Fruit fly (Drosophila melanogaster) whole organism, embryonic: ENCODE results near the gene CG14277.

Experiments
- Abd-B ChIP-seq: fragments of 200-800 bp; sonication (Bioruptor generic); optimal IDR thresholded peaks from 2 replicates; lab custom pipeline; 2018; ENCODE audit warnings: missing biosample characterization, mild to moderate bottlenecking, missing genetic modification characterization, moderate library complexity
- CG10321 ChIP-seq: fragments of 200-800 bp; sonication (Bioruptor generic); IDR thresholded peaks from 2 replicates; pipeline ENCODE4 v1.3.6; 2022; ENCODE audit warnings: missing biosample characterization, missing genetic modification characterization
- CG12071 ChIP-seq: fragments of 200-800 bp; sonication (Bioruptor generic); optimal IDR thresholded peaks from 3 replicates; lab custom pipeline; 2018; ENCODE audit warnings: missing biosample characterization, mild to moderate bottlenecking, missing genetic modification characterization
- CG12299 ChIP-seq: fragments of 200-800 bp; sonication (Bioruptor generic); optimal IDR thresholded peaks from 2 replicates; lab custom pipeline; 2018; ENCODE audit warnings: missing biosample characterization, mild to moderate bottlenecking, missing genetic modification characterization
- CG13123 ChIP-seq: fragments of 200-800 bp; sonication (Bioruptor generic); optimal IDR thresholded peaks from 2 replicates; lab custom pipeline; 2016; ENCODE audit warnings: missing biosample characterization, missing genetic modification characterization
- CG15514 ChIP-seq: fragments of 200-800 bp; sonication (Bioruptor generic); optimal IDR thresholded peaks from 3 replicates; lab custom pipeline; 2017; ENCODE audit warnings: missing biosample characterization, missing genetic modification characterization, mild to moderate bottlenecking, moderate library complexity, missing genetic modification reagents
- CG18011 ChIP-seq: fragments of 200-800 bp; sonication (Bioruptor generic); optimal IDR thresholded peaks from 2 replicates; lab custom pipeline; 2017; ENCODE audit warnings: missing biosample characterization, missing genetic modification characterization, mild to moderate bottlenecking, moderate library complexity, missing genotype
- CG18764 ChIP-seq: fragments of 200-800 bp; sonication (Bioruptor generic); optimal IDR thresholded peaks from 3 replicates; lab custom pipeline; 2016; ENCODE audit warnings: missing biosample characterization, missing genetic modification characterization
- CG2199 ChIP-seq: fragments of 200-800 bp; sonication (Bioruptor generic); IDR thresholded peaks from 3 replicates; pipeline ENCODE4 v1.3.6; 2022; ENCODE audit warnings: missing biosample characterization, missing genetic modification characterization
- CG43689 ChIP-seq: fragments of 200-800 bp; sonication (Bioruptor generic); IDR thresholded peaks from 2 replicates; pipeline ENCODE4 v1.3.6; 2022; ENCODE audit warnings: missing biosample characterization, missing genetic modification characterization
- CG6254 ChIP-seq: fragments of 200-800 bp; sonication (Bioruptor generic); optimal IDR thresholded peaks from 3 replicates; lab custom pipeline; 2017; ENCODE audit warnings: mild to moderate bottlenecking, missing biosample characterization, missing genetic modification reagents, missing genetic modification characterization
- CG7372 ChIP-seq: fragments of 200-800 bp; sonication (Bioruptor generic); IDR thresholded peaks from 2 replicates; pipeline ENCODE4 v1.3.6; 2022; ENCODE audit warnings: missing biosample characterization, missing genetic modification characterization
- CG7745 ChIP-seq: fragments of 200-800 bp; sonication (Bioruptor generic); optimal IDR thresholded peaks from 2 replicates; lab custom pipeline; 2018; ENCODE audit warnings: missing biosample characterization, mild to moderate bottlenecking, missing genetic modification characterization, moderate library complexity
- CG8089 ChIP-seq: fragments of 200-800 bp; sonication (Bioruptor generic); optimal IDR thresholded peaks from 3 replicates; lab custom pipeline; 2016; ENCODE audit warnings: missing biosample characterization, missing genetic modification characterization
- CG8765 ChIP-seq: fragments of 200-800 bp; sonication (Bioruptor generic); IDR thresholded peaks from 2 replicates; pipeline ENCODE4 v1.3.6; 2022; ENCODE audit warnings: missing biosample characterization, missing genetic modification characterization
- CG8944 ChIP-seq: fragments of 200-800 bp; sonication (Bioruptor generic); optimal IDR thresholded peaks from 3 replicates; lab custom pipeline; 2016; ENCODE audit warnings: missing biosample characterization, missing genetic modification characterization
- CG9817 ChIP-seq: fragments of 200-800 bp; sonication (Bioruptor generic); optimal IDR thresholded peaks from 2 replicates; lab custom pipeline; 2018; ENCODE audit warnings: missing biosample characterization, mild to moderate bottlenecking, missing genetic modification characterization, moderate library complexity
- CG9932 ChIP-seq: fragments of 200-800 bp; sonication (Bioruptor generic); IDR thresholded peaks from 2 replicates; pipeline ENCODE4 v1.3.6; 2022; ENCODE audit warnings: missing biosample characterization, missing genetic modification characterization
- Chrac-16 ChIP-seq: fragments of 200-800 bp; sonication (Bioruptor generic); optimal IDR thresholded peaks from 3 replicates; lab custom pipeline; 2016; ENCODE audit warnings: missing biosample characterization, missing genetic modification characterization
- Dip3 ChIP-seq: fragments of 200-800 bp; sonication (Bioruptor generic); optimal IDR thresholded peaks from 3 replicates; lab custom pipeline; 2016; ENCODE audit warnings: missing biosample characterization, missing genetic modification characterization
- Dll ChIP-seq: fragments of 200-800 bp; sonication (Bioruptor generic); IDR thresholded peaks from 4 replicates; pipeline ENCODE4 v1.3.6; 2022; ENCODE audit warnings: missing biosample characterization, missing genetic modification characterization; ENCODE audit not compliant: partially characterized antibody
- Gug ChIP-seq: fragments of 200-800 bp; sonication (Bioruptor generic); IDR thresholded peaks from 4 replicates; pipeline ENCODE4 v1.3.6; 2022; ENCODE audit warnings: missing biosample characterization, missing genetic modification characterization
- HHEX ChIP-seq: fragments of 200-800 bp; sonication (Bioruptor generic); optimal IDR thresholded peaks from 3 replicates; lab custom pipeline; 2017; ENCODE audit warnings: missing biosample characterization, mild to moderate bottlenecking, missing genetic modification characterization, missing genetic modification reagents
- Jarid2 ChIP-seq: fragments of 200-800 bp; sonication (Bioruptor generic); optimal IDR thresholded peaks from 3 replicates; lab custom pipeline; 2017; ENCODE audit warnings: mild to moderate bottlenecking, missing biosample characterization, missing genetic modification reagents, missing genetic modification characterization
- Opbp ChIP-seq: fragments of 200-800 bp; sonication (Bioruptor generic); IDR thresholded peaks from 3 replicates; pipeline ENCODE4 v1.3.6; 2022; ENCODE audit warnings: missing biosample characterization, missing genetic modification characterization; ENCODE audit not compliant: partially characterized antibody
- Optix ChIP-seq: fragments of 200-800 bp; sonication (Bioruptor generic); IDR thresholded peaks from 3 replicates; pipeline ENCODE4 v1.3.6; 2022; ENCODE audit warnings: missing biosample characterization, missing genetic modification characterization
- ac ChIP-seq: fragments of 200-800 bp; sonication (Bioruptor generic); optimal IDR thresholded peaks from 3 replicates; lab custom pipeline; 2017; ENCODE audit warnings: missing biosample characterization, mild to moderate bottlenecking, missing genetic modification characterization
- bigmax ChIP-seq: fragments of 200-800 bp; sonication (Bioruptor generic); optimal IDR thresholded peaks from 2 replicates; lab custom pipeline; 2018; ENCODE audit warnings: missing biosample characterization, mild to moderate bottlenecking, missing genetic modification characterization
- bsh ChIP-seq, 2 experiments: fragments of 200-800 bp; sonication (Bioruptor generic); optimal IDR thresholded peaks; 2 replicates each; lab custom pipeline; 2017 to 2018; ENCODE audit warnings: mild to moderate bottlenecking in 2 of 2, missing biosample characterization in 2 of 2, missing genetic modification characterization in 2 of 2, moderate library complexity in 1 of 2
- cad ChIP-seq: fragments of >200 bp; optimal IDR thresholded peaks from 2 replicates; lab custom pipeline; 2017; ENCODE audit warnings: missing biosample characterization, missing genetic modification characterization
- exex ChIP-seq: fragments of 200-800 bp; sonication (Bioruptor generic); optimal IDR thresholded peaks from 4 replicates; lab custom pipeline; 2018; ENCODE audit warnings: missing biosample characterization, mild to moderate bottlenecking, missing genetic modification characterization, moderate library complexity
- hkb ChIP-seq, 2 experiments: fragments of 200-800 bp in 1 of 2; fragments of >200 bp in 1 of 2; sonication (Bioruptor generic) in 1 of 2; IDR thresholded peaks in 1 of 2; optimal IDR thresholded peaks in 1 of 2; 2 replicates each; pipeline versions ENCODE4 v1.3.6 to Lab custom; 2017 to 2022; ENCODE audit warnings: missing biosample characterization in 1 of 2, missing genetic modification characterization in 1 of 2
- ind ChIP-seq: fragments of 200-800 bp; sonication (Bioruptor generic); optimal IDR thresholded peaks from 3 replicates; lab custom pipeline; 2016; ENCODE audit warnings: missing biosample characterization, missing genetic modification characterization
- insv ChIP-seq, 2 experiments: fragments of 200-800 bp; sonication (Bioruptor generic); optimal IDR thresholded peaks; 3 replicates each; lab custom pipeline; 2016 to 2018; ENCODE audit warnings: missing biosample characterization in 2 of 2, missing genetic modification characterization in 2 of 2
- jumu ChIP-seq: fragments of 200-800 bp; sonication (Bioruptor generic); optimal IDR thresholded peaks from 3 replicates; lab custom pipeline; 2016; ENCODE audit warnings: missing biosample characterization, missing genetic modification characterization
- kay ChIP-seq: fragments of 200-800 bp; sonication (Bioruptor generic); optimal IDR thresholded peaks from 2 replicates; lab custom pipeline; 2016; ENCODE audit warnings: missing biosample characterization, missing genetic modification characterization
- ken ChIP-seq: fragments of 200-800 bp; sonication (Bioruptor generic); IDR thresholded peaks from 3 replicates; pipeline ENCODE4 v1.3.6; 2022; ENCODE audit warnings: missing biosample characterization, missing genetic modification characterization
- lilli ChIP-seq: fragments of 200-800 bp; sonication (Bioruptor generic); optimal IDR thresholded peaks from 3 replicates; lab custom pipeline; 2016; ENCODE audit warnings: missing biosample characterization, missing genetic modification characterization
- lmd ChIP-seq: fragments of 200-800 bp; sonication (Bioruptor generic); IDR thresholded peaks from 2 replicates; pipeline ENCODE4 v1.3.6; 2022; ENCODE audit warnings: missing biosample characterization, missing genetic modification characterization
- maf-S ChIP-seq: fragments of 200-800 bp; sonication (Bioruptor generic); optimal IDR thresholded peaks from 2 replicates; lab custom pipeline; 2016; ENCODE audit warnings: missing biosample characterization, missing genetic modification characterization
- mirr ChIP-seq: fragments of 200-800 bp; sonication (Bioruptor generic); optimal IDR thresholded peaks from 3 replicates; lab custom pipeline; 2018; ENCODE audit warnings: missing biosample characterization, mild to moderate bottlenecking, missing genetic modification characterization
- pan ChIP-seq, 4 experiments: fragments of >200 bp in 3 of 4; fragments of 200-800 bp in 1 of 4; sonication (Bioruptor generic) in 1 of 4; optimal IDR thresholded peaks in 3 of 4; IDR thresholded peaks in 1 of 4; 2 replicates each; pipeline versions ENCODE4 v1.3.6 to Lab custom; 2017 to 2022; ENCODE audit warnings: missing biosample characterization in 2 of 4, missing genetic modification characterization in 2 of 4, mixed read lengths in 1 of 4
- pzg ChIP-seq: fragments of 200-800 bp; sonication (Bioruptor generic); optimal IDR thresholded peaks from 3 replicates; lab custom pipeline; 2018; ENCODE audit warnings: missing biosample characterization, mild to moderate bottlenecking, missing genetic modification characterization, moderate library complexity
- slou ChIP-seq: fragments of 200-800 bp; sonication (Bioruptor generic); optimal IDR thresholded peaks from 3 replicates; lab custom pipeline; 2016; ENCODE audit warnings: missing biosample characterization, missing genetic modification characterization
- sna ChIP-seq: fragments of 200-800 bp; sonication (Bioruptor generic); IDR thresholded peaks from 2 replicates; pipeline ENCODE4 v1.3.6; 2022; ENCODE audit warnings: missing biosample characterization, missing genetic modification characterization; ENCODE audit not compliant: partially characterized antibody
- sob ChIP-seq: fragments of 200-800 bp; sonication (Bioruptor generic); IDR thresholded peaks from 2 replicates; pipeline ENCODE4 v1.3.6; 2022; ENCODE audit warnings: missing biosample characterization, missing genetic modification characterization
- zf30C ChIP-seq: fragments of 200-800 bp; sonication (Bioruptor generic); optimal IDR thresholded peaks from 3 replicates; lab custom pipeline; 2018; ENCODE audit warnings: missing biosample characterization, mild to moderate bottlenecking, missing genetic modification characterization

The CG14277 gene

dm6 chr2L:8211070-8211469 is 31.2 kb upstream of the CG14277 start, which contains the start of gene Ssb-c31a (continued):
- TF ChIP-seq Chrac-16 (GFP tag; lab: Kevin White, UChicago) (peak; percentile 62), CG43689 (no peak), CG13123 (GFP tag; lab: Kevin White, UChicago) (peak; percentile 37), CG2199 (GFP tag; lab: Robert Waterston, UW) (no peak), mirr (GFP tag; lab: Kevin White, UChicago) (no peak), cad (no peak)

dm6 chr2L:8212666-8213270 is 29.5 kb upstream of the CG14277 start, which contains the start of the genes CG8372 and CG8360:
Gene CG8372 (minus strand): TSS chr2L:8212902.
Gene CG8360 (plus strand): TSS chr2L:8212959.
- TF ChIP-seq CG18764 (GFP tag; lab: Kevin White, UChicago), result peak; percentile 98
- peak; percentile 93 for TF ChIP-seq CG18011
- peak; percentile 97 for TF ChIP-seq CG12299 (tag; lab: Kevin White, UChicago)
- TF ChIP-seq kay (GFP tag; lab: Kevin White, UChicago), result peak; percentile 97
- peak; percentile 99 for TF ChIP-seq CG8089
- TF ChIP-seq sna (GFP tag; lab: Robert Waterston, UW), result peak; percentile 69
- peak; percentile 37 for TF ChIP-seq zf30C (GFP tag; lab: Kevin White, UChicago)
- peak; percentile 99 for TF ChIP-seq CG8765 (GFP tag; lab: Robert Waterston, UW)
- TF ChIP-seq ken (GFP tag; lab: Robert Waterston, UW), result peak; percentile 99
- TF ChIP-seq ind (GFP tag; lab: Kevin White, UChicago), result peak; percentile 99
- no peak for TF ChIP-seq pan (optimal IDR thresholded peaks at IDR 0.05; lab: Kevin White, UChicago)
- TF ChIP-seq pan (GFP tag; optimal IDR thresholded peaks at IDR 0.05 in 1 of 2, IDR thresholded peaks at IDR 0.05 in 1 of 2), result peak in 1 of 2 experiments; percentile 100
- peak; percentile 98 for TF ChIP-seq Abd-B (GFP tag; lab: Kevin White, UChicago)
- TF ChIP-seq Opbp (GFP tag; lab: Robert Waterston, UW), result no peak; the same call in 2 of the 3 replicates
- TF ChIP-seq pzg (GFP tag; lab: Kevin White, UChicago), result peak; percentile 74
- peak; percentile 61 to 77 for TF ChIP-seq insv (GFP tag; optimal IDR thresholded peaks at IDR 0.05; lab: Kevin White, UChicago)
- TF ChIP-seq Gug (GFP tag; lab: Robert Waterston, UW), result peak; percentile 99
- peak; percentile 100 for TF ChIP-seq lilli (GFP tag; lab: Kevin White, UChicago)
- peak; percentile 96 for TF ChIP-seq CG6254
- peak; percentile 18 for TF ChIP-seq CG7745 (tag; lab: Kevin White, UChicago)
- peak; percentile 96 for TF ChIP-seq CG15514
- peak; percentile 99 for TF ChIP-seq maf-S (GFP tag; lab: Kevin White, UChicago)
- peak; percentile 76 for TF ChIP-seq bigmax
- TF ChIP-seq exex, result peak; percentile 93
- peak; percentile 98 to 99 for TF ChIP-seq bsh (GFP tag; optimal IDR thresholded peaks at IDR 0.05; lab: Kevin White, UChicago)
- TF ChIP-seq slou, result peak; percentile 99
- peak; percentile 74 for TF ChIP-seq Dll (GFP tag; lab: Robert Waterston, UW)
- TF ChIP-seq Dip3, result peak; percentile 99
- TF ChIP-seq CG9932 (GFP tag; lab: Robert Waterston, UW), result peak; percentile 99
- peak; percentile 92 for TF ChIP-seq Jarid2 (GFP tag; lab: Kevin White, UChicago)
- peak; percentile 99 for TF ChIP-seq HHEX
- TF ChIP-seq CG7372, result peak; percentile 99
- TF ChIP-seq sob (GFP tag; lab: Robert Waterston, UW), result peak; percentile 99
- peak; percentile 99 for TF ChIP-seq lmd (GFP tag; lab: Robert Waterston, UW)
- TF ChIP-seq CG8944 (GFP tag; lab: Kevin White, UChicago), result peak; percentile 99
- TF ChIP-seq hkb (optimal IDR thresholded peaks at IDR 0.05; lab: Kevin White, UChicago), result no peak
- peak; percentile 99 for TF ChIP-seq hkb (GFP tag; IDR thresholded peaks at IDR 0.05; lab: Robert Waterston, UW)
- peak; percentile 99 for TF ChIP-seq Optix
- peak; percentile 98 for TF ChIP-seq CG9817 (tag; lab: Kevin White, UChicago)
- TF ChIP-seq CG12071, result peak; percentile 99
- peak; percentile 99 for TF ChIP-seq jumu
- peak; percentile 88 for TF ChIP-seq CG10321 (GFP tag; lab: Robert Waterston, UW)
- peak; percentile 94 for TF ChIP-seq ac (GFP tag; lab: Kevin White, UChicago)
